Worm (Caenorhabditis elegans) whole organism, midembryonic: Measurements from ENCODE around the gene R04F11.2.

Experiments
- T22C8.4 ChIP-seq: fragments of 200-800 bp; sonication (Bioruptor generic); IDR thresholded peaks from 2 replicates; pipeline ENCODE4 v1.3.6; 2022; ENCODE audit warnings: missing genetic modification characterization, missing compliant biosample characterization
- cog-1 ChIP-seq: sonication (generic microtip); optimal IDR thresholded peaks from 2 replicates; lab custom pipeline; 2016; ENCODE audit warnings: missing genetic modification characterization, missing compliant biosample characterization
- flt-1 ChIP-seq: fragments of 200-800 bp; sonication (Bioruptor generic); IDR thresholded peaks from 2 replicates; pipeline ENCODE4 v1.3.6; 2022; ENCODE audit warnings: missing genetic modification characterization, missing compliant biosample characterization
- klf-2 ChIP-seq: fragments of 200-800 bp; sonication (Bioruptor generic); conservative IDR thresholded peaks from 2 replicates; pipeline ENCODE4 v1.3.6; 2022; ENCODE audit warnings: missing genetic modification reagents, missing genetic modification characterization, missing compliant biosample characterization
- med-1 ChIP-seq: sonication (generic microtip); optimal IDR thresholded peaks from 2 replicates; lab custom pipeline; 2017; ENCODE audit warnings: missing genetic modification characterization, mild to moderate bottlenecking, missing compliant biosample characterization, antibody characterized with exemption, missing genetic modification reagents; ENCODE audit not compliant: insufficient read depth
- ref-1 ChIP-seq: fragments of 200-800 bp; sonication (Bioruptor generic); conservative IDR thresholded peaks from 2 replicates; pipeline ENCODE4 v1.3.6; 2022; ENCODE audit warnings: missing genetic modification reagents, missing genetic modification characterization, missing compliant biosample characterization
- tab-1 ChIP-seq: fragments of 200-800 bp; sonication (Bioruptor generic); IDR thresholded peaks from 2 replicates; pipeline ENCODE4 v1.3.6; 2022; ENCODE audit warnings: missing genetic modification characterization, missing compliant biosample characterization
- ztf-23 ChIP-seq: fragments of 200-800 bp; sonication (Bioruptor generic); IDR thresholded peaks from 2 replicates; pipeline ENCODE4 v1.3.6; 2022; ENCODE audit warnings: missing genetic modification reagents, missing genetic modification characterization, missing compliant biosample characterization
- ztf-29 ChIP-seq: fragments of 200-800 bp; sonication (Bioruptor generic); IDR thresholded peaks from 2 replicates; pipeline ENCODE4 v1.3.6; 2022; ENCODE audit warnings: missing genetic modification reagents, missing genetic modification characterization, missing compliant biosample characterization

- no peak for TF ChIP-seq ref-1
- no peak for TF ChIP-seq tab-1 (GFP tag; lab: Robert Waterston, UW)
- no peak for TF ChIP-seq ztf-29 (GFP tag; lab: Robert Waterston, UW)
- TF ChIP-seq klf-2 (GFP tag; lab: Robert Waterston, UW): no peak
- TF ChIP-seq flt-1 (GFP tag; lab: Robert Waterston, UW): no peak
- TF ChIP-seq med-1: no peak
- TF ChIP-seq cog-1 (tag; lab: Kevin White, UChicago): no peak
- TF ChIP-seq ztf-23 (GFP tag; lab: Robert Waterston, UW): no peak
- no peak for TF ChIP-seq T22C8.4 (GFP tag; lab: Robert Waterston, UW)
Measured at ce11 chrV:12299244-12299766, 18.9 kb upstream of the R04F11.2 start.
